3 fruit fly cellular contexts compared by ENCODE assay signal in the genomic region with DNA sequence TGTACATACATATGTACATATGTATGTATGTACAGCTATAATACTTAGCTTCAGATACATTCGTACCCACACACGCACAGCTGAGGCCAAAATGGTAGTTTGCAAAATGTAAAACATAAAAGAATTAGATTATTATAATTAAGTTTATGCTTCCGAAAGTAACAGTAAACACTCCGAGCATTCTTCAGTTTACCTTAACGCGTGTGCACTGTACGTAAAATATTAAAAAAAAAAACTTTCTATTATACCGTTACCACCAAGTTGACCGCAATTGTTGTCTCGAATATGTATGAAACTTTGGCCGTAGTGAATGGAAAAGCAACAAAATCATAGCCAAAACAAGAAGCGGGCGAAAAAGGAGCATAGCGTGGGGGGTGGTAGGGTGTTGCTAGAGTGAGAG.
A peak's percentile ranks its signal among the peaks of the same experiment; 100 is the strongest.
TF ChIP-seq lines count a peak whose summit lies in the region.

No protein-coding gene starts in this region.

TF ChIP-seq in whole organism, embryonic, 481 proteins besides CTCF, POLR2A, EP300 and RAD21 (continued from another document and continues in another):
- peak; percentile 77 for TF ChIP-seq CG10147 (GFP tag; optimal IDR thresholded peaks at IDR 0.05; lab: Kevin White, UChicago)
- peak; percentile 70 for TF ChIP-seq CG17829 (tag; optimal IDR thresholded peaks at IDR 0.05; lab: Kevin White, UChicago)
- TF ChIP-seq CG1603 (tag; optimal IDR thresholded peaks at IDR 0.05; lab: Kevin White, UChicago) = peak; percentile 46
- TF ChIP-seq vnd (GFP tag; IDR thresholded peaks at IDR 0.05; lab: Robert Waterston, UW; ENCODE audit: partially characterized antibody) = no peak
- TF ChIP-seq Gug (GFP tag; IDR thresholded peaks at IDR 0.05; lab: Robert Waterston, UW) = peak; percentile 78; the same call in 3 of the 4 replicates
- TF ChIP-seq chn (GFP tag; optimal IDR thresholded peaks at IDR 0.05; lab: Kevin White, UChicago) = peak; percentile 66
- TF ChIP-seq CG16815 (GFP tag; optimal IDR thresholded peaks at IDR 0.05; lab: Kevin White, UChicago) = peak; percentile 60
- peak; percentile 8 for TF ChIP-seq Sry-δ (GFP tag; optimal IDR thresholded peaks at IDR 0.05; lab: Kevin White, UChicago)
- peak; percentile 68 for TF ChIP-seq tio (GFP tag; optimal IDR thresholded peaks at IDR 0.05; lab: Kevin White, UChicago)
- peak; percentile 19 for TF ChIP-seq btn (GFP tag; optimal IDR thresholded peaks at IDR 0.05; lab: Kevin White, UChicago)
- no peak for TF ChIP-seq nom (GFP tag; optimal IDR thresholded peaks at IDR 0.05; lab: Kevin White, UChicago)
- TF ChIP-seq ATbp (GFP tag; optimal IDR thresholded peaks at IDR 0.05; lab: Kevin White, UChicago) = peak; percentile 82
- 0 out of 2 replicates have a peak, but pooled peaks have one; percentile 45 for TF ChIP-seq CG8765 (GFP tag; IDR thresholded peaks at IDR 0.05; lab: Robert Waterston, UW)
- TF ChIP-seq Xbp1 (GFP tag; optimal IDR thresholded peaks at IDR 0.05; lab: Kevin White, UChicago) = peak; percentile 81
- TF ChIP-seq seq (GFP tag; IDR thresholded peaks at IDR 0.05; lab: Robert Waterston, UW) = peak; percentile 65
- peak; percentile 53 for TF ChIP-seq NC2β (GFP tag; optimal IDR thresholded peaks at IDR 0.05; lab: Kevin White, UChicago)
- TF ChIP-seq Dfd (GFP tag; optimal IDR thresholded peaks at IDR 0.05; lab: Kevin White, UChicago) = no peak
- TF ChIP-seq MESR4 (GFP tag; optimal IDR thresholded peaks at IDR 0.05; lab: Kevin White, UChicago) = peak; percentile 18
- no peak for TF ChIP-seq unc-4 (GFP tag; IDR thresholded peaks at IDR 0.05; lab: Robert Waterston, UW; ENCODE audit: partially characterized antibody)
- TF ChIP-seq CG12744 (GFP tag; optimal IDR thresholded peaks at IDR 0.05; lab: Kevin White, UChicago) = peak; percentile 61
- TF ChIP-seq CG10274 (GFP tag; optimal IDR thresholded peaks at IDR 0.05; lab: Kevin White, UChicago) = peak; percentile 59
- TF ChIP-seq Mrtf (GFP tag; IDR thresholded peaks at IDR 0.05; lab: Robert Waterston, UW) = peak; percentile 63; the same call in 2 of the 3 replicates
- TF ChIP-seq bsh (GFP tag; optimal IDR thresholded peaks at IDR 0.05; lab: Kevin White, UChicago) = peak; percentile 56 to 87
- TF ChIP-seq zen (tag; optimal IDR thresholded peaks at IDR 0.05; lab: Kevin White, UChicago) = peak; percentile 51
- TF ChIP-seq sqz (GFP tag; optimal IDR thresholded peaks at IDR 0.05; lab: Kevin White, UChicago) = peak; percentile 69
- TF ChIP-seq Hr51 (GFP tag; optimal IDR thresholded peaks at IDR 0.05; lab: Kevin White, UChicago) = peak; percentile 44 to 88
- peak; percentile 80 for TF ChIP-seq H2.0 (GFP tag; IDR thresholded peaks at IDR 0.05; lab: Robert Waterston, UW)
- TF ChIP-seq CG34422 (GFP tag; IDR thresholded peaks at IDR 0.05; lab: Robert Waterston, UW) = peak; percentile 77; the same call in 2 of the 3 replicates
- peak; percentile 65 for TF ChIP-seq Vsx1 (GFP tag; optimal IDR thresholded peaks at IDR 0.05; lab: Kevin White, UChicago)
- no peak for TF ChIP-seq bbx (GFP tag; IDR thresholded peaks at IDR 0.05; lab: Robert Waterston, UW; ENCODE audit: partially characterized antibody)
- TF ChIP-seq Sox102F (GFP tag; optimal IDR thresholded peaks at IDR 0.05; lab: Kevin White, UChicago) = peak; percentile 89
- TF ChIP-seq Hr3 (GFP tag; optimal IDR thresholded peaks at IDR 0.05; lab: Kevin White, UChicago) = peak; percentile 69
- TF ChIP-seq exex (tag; optimal IDR thresholded peaks at IDR 0.05; lab: Kevin White, UChicago) = peak; percentile 46
- peak; percentile 13 for TF ChIP-seq CG15696 (tag; optimal IDR thresholded peaks at IDR 0.05; lab: Kevin White, UChicago)
- TF ChIP-seq otp (GFP tag; IDR thresholded peaks at IDR 0.05; lab: Robert Waterston, UW) = peak; percentile 80
- peak in 1 of 3 experiments; percentile 62 for TF ChIP-seq lola (GFP tag; optimal IDR thresholded peaks at IDR 0.05; lab: Kevin White, UChicago)
- TF ChIP-seq Ravus (GFP tag; IDR thresholded peaks at IDR 0.05; lab: Robert Waterston, UW) = peak; percentile 62
- TF ChIP-seq pb (GFP tag; optimal IDR thresholded peaks at IDR 0.05; lab: Kevin White, UChicago) = peak; percentile 3
- peak; percentile 38 for TF ChIP-seq CG8290 (GFP tag; optimal IDR thresholded peaks at IDR 0.05; lab: Kevin White, UChicago)
- TF ChIP-seq CG8290 (tag; optimal IDR thresholded peaks at IDR 0.05; lab: Kevin White, UChicago) = no peak
- peak; percentile 24 for TF ChIP-seq emc (GFP tag; optimal IDR thresholded peaks at IDR 0.05; lab: Kevin White, UChicago)

TF ChIP-seq in whole organism, prepupa, 60 proteins besides CTCF, POLR2A, EP300 and RAD21 (continued from another document):
- TF ChIP-seq CG9139 (GFP tag; optimal IDR thresholded peaks at IDR 0.05; lab: Kevin White, UChicago) = peak; percentile 33
- TF ChIP-seq OdsH (GFP tag; optimal IDR thresholded peaks at IDR 0.05; lab: Kevin White, UChicago) = peak; percentile 79
- TF ChIP-seq Hr4 (GFP tag; optimal IDR thresholded peaks at IDR 0.05; lab: Kevin White, UChicago) = peak; percentile 88
- peak; percentile 53 for TF ChIP-seq CG11294 (GFP tag; IDR thresholded peaks at IDR 0.05; lab: Robert Waterston, UW)
- peak; percentile 58 for TF ChIP-seq spab (GFP tag; optimal IDR thresholded peaks at IDR 0.05; lab: Kevin White, UChicago)
- TF ChIP-seq Lpt (GFP tag; optimal IDR thresholded peaks at IDR 0.05; lab: Kevin White, UChicago) = peak; percentile 67
- TF ChIP-seq CG10631 (GFP tag; optimal IDR thresholded peaks at IDR 0.05; lab: Kevin White, UChicago) = peak; percentile 67
- peak; percentile 67 for TF ChIP-seq Smox (GFP tag; optimal IDR thresholded peaks at IDR 0.05; lab: Kevin White, UChicago)
- peak; percentile 78 for TF ChIP-seq achi (GFP tag; optimal IDR thresholded peaks at IDR 0.05; lab: Kevin White, UChicago)
- TF ChIP-seq CG32006 (GFP tag; optimal IDR thresholded peaks at IDR 0.05; lab: Kevin White, UChicago) = peak; percentile 91
- peak; percentile 93 for TF ChIP-seq CG15336 (GFP tag; IDR thresholded peaks at IDR 0.05; lab: Robert Waterston, UW)
- TF ChIP-seq acj6 (GFP tag; optimal IDR thresholded peaks at IDR 0.05; lab: Kevin White, UChicago) = peak; percentile 74
- TF ChIP-seq CG6276 (GFP tag; optimal IDR thresholded peaks at IDR 0.05; lab: Kevin White, UChicago) = peak; percentile 90
- peak; percentile 60 for TF ChIP-seq fd59A (GFP tag; optimal IDR thresholded peaks at IDR 0.05; lab: Kevin White, UChicago)
- peak; percentile 50 for TF ChIP-seq CG31627 (GFP tag; optimal IDR thresholded peaks at IDR 0.05; lab: Kevin White, UChicago)
- no peak for TF ChIP-seq CG6854 (GFP tag; optimal IDR thresholded peaks at IDR 0.05; lab: Kevin White, UChicago)
- TF ChIP-seq Eip78C (GFP tag; lab: Kevin White, UChicago) = peak; percentile 89
- TF ChIP-seq cyc (GFP tag; optimal IDR thresholded peaks at IDR 0.05; lab: Kevin White, UChicago) = peak; percentile 55
- peak; percentile 50 for TF ChIP-seq svp (GFP tag; lab: Kevin White, UChicago)
- peak; percentile 6 for TF ChIP-seq CG8319 (GFP tag; optimal IDR thresholded peaks at IDR 0.05; lab: Kevin White, UChicago)
- TF ChIP-seq CG6808 (GFP tag; optimal IDR thresholded peaks at IDR 0.05; lab: Kevin White, UChicago) = peak; percentile 50
- peak; percentile 19 for TF ChIP-seq CG11902 (GFP tag; optimal IDR thresholded peaks at IDR 0.05; lab: Kevin White, UChicago)
- peak; percentile 32 for TF ChIP-seq Eip93F (GFP tag; optimal IDR thresholded peaks at IDR 0.05; lab: Kevin White, UChicago)
- TF ChIP-seq CG10669 (GFP tag; optimal IDR thresholded peaks at IDR 0.05; lab: Kevin White, UChicago) = peak; percentile 75
- peak; percentile 68 for TF ChIP-seq topi (GFP tag; optimal IDR thresholded peaks at IDR 0.05; lab: Kevin White, UChicago)
- TF ChIP-seq Sox102F (GFP tag; optimal IDR thresholded peaks at IDR 0.05; lab: Kevin White, UChicago) = peak; percentile 78
- peak; percentile 74 for TF ChIP-seq esn (GFP tag; optimal IDR thresholded peaks at IDR 0.05; lab: Kevin White, UChicago)
- peak; percentile 62 for TF ChIP-seq CG34406 (GFP tag; optimal IDR thresholded peaks at IDR 0.05; lab: Kevin White, UChicago)
- peak; percentile 59 for TF ChIP-seq CG3032 (tag; optimal IDR thresholded peaks at IDR 0.05; lab: Kevin White, UChicago)
- peak; percentile 42 to 67 for TF ChIP-seq salr (GFP tag; optimal IDR thresholded peaks at IDR 0.05; lab: Kevin White, UChicago)
- peak; percentile 74 for TF ChIP-seq Eip75B (GFP tag; optimal IDR thresholded peaks at IDR 0.05; lab: Kevin White, UChicago)
- TF ChIP-seq CG1621 (tag; optimal IDR thresholded peaks at IDR 0.05; lab: Kevin White, UChicago) = peak; percentile 65
- TF ChIP-seq pdm3 (GFP tag; optimal IDR thresholded peaks at IDR 0.05; lab: Kevin White, UChicago) = peak; percentile 78
- peak; percentile 57 for TF ChIP-seq vri (GFP tag; optimal IDR thresholded peaks at IDR 0.05; lab: Kevin White, UChicago)
- TF ChIP-seq dac (GFP tag; optimal IDR thresholded peaks at IDR 0.05; lab: Kevin White, UChicago) = peak; percentile 76
- TF ChIP-seq CG6792 (GFP tag; optimal IDR thresholded peaks at IDR 0.05; lab: Kevin White, UChicago) = peak; percentile 68
- no peak for TF ChIP-seq Hr38 (GFP tag; optimal IDR thresholded peaks at IDR 0.05; lab: Kevin White, UChicago)
- TF ChIP-seq Blimp-1 (GFP tag; optimal IDR thresholded peaks at IDR 0.05; lab: Kevin White, UChicago) = no peak
- TF ChIP-seq Gug (GFP tag; IDR thresholded peaks at IDR 0.05; lab: Robert Waterston, UW) = peak; percentile 73
- TF ChIP-seq CG11762 (GFP tag; optimal IDR thresholded peaks at IDR 0.05; lab: Kevin White, UChicago; ENCODE audit: insufficient read depth) = peak; percentile 49

TF ChIP-seq in whole organism, wandering third instar larva, 38 proteins besides CTCF, POLR2A, EP300 and RAD21 (continued from another document):
- TF ChIP-seq Rel (GFP tag; optimal IDR thresholded peaks at IDR 0.05; lab: Kevin White, UChicago) (no peak), Rel (tag; optimal IDR thresholded peaks at IDR 0.05; lab: Kevin White, UChicago) (no peak), Dfd (GFP tag; optimal IDR thresholded peaks at IDR 0.05; lab: Kevin White, UChicago) (no peak), tai (GFP tag; optimal IDR thresholded peaks at IDR 0.05; lab: Kevin White, UChicago) (no peak), jim (GFP tag; optimal IDR thresholded peaks at IDR 0.05; lab: Kevin White, UChicago) (no peak), Dif (GFP tag; optimal IDR thresholded peaks at IDR 0.05; lab: Kevin White, UChicago; ENCODE audit: partially characterized antibody) (no peak), brk (GFP tag; optimal IDR thresholded peaks at IDR 0.05; lab: Kevin White, UChicago) (no peak), Sp1 (GFP tag; optimal IDR thresholded peaks at IDR 0.05; lab: Kevin White, UChicago) (peak; percentile 52), Mio (GFP tag; optimal IDR thresholded peaks at IDR 0.05; lab: Kevin White, UChicago) (no peak), Hr78 (GFP tag; optimal IDR thresholded peaks at IDR 0.05; lab: Kevin White, UChicago) (no peak), br (GFP tag; optimal IDR thresholded peaks at IDR 0.05; lab: Kevin White, UChicago) (peak; percentile 48), Hr83 (GFP tag; optimal IDR thresholded peaks at IDR 0.05; lab: Kevin White, UChicago; ENCODE audit: poor library complexity, severe bottlenecking) (no peak), lola (GFP tag; optimal IDR thresholded peaks at IDR 0.05; lab: Kevin White, UChicago) (no peak), h (GFP tag; optimal IDR thresholded peaks at IDR 0.05; lab: Kevin White, UChicago) (peak; percentile 71)
